Fruit fly (Drosophila melanogaster): ENCODE data around the gene stumps.

Gene stumps

dm6 chr3R:14631911-14632310 is 54.9 kb downstream of the stumps start (continued):
- TF ChIP-seq CG15336 (GFP tag; IDR thresholded peaks at IDR 0.05) (no peak), salr (GFP tag; optimal IDR thresholded peaks at IDR 0.05) (no peak), Hr4 (GFP tag; optimal IDR thresholded peaks at IDR 0.05) (peak; percentile 33), vri (GFP tag; optimal IDR thresholded peaks at IDR 0.05) (no peak), CG6854 (GFP tag; optimal IDR thresholded peaks at IDR 0.05) (no peak), CG7368 (GFP tag; optimal IDR thresholded peaks at IDR 0.05) (no peak), fkh (GFP tag; optimal IDR thresholded peaks at IDR 0.05) (no peak), CG6792 (GFP tag; optimal IDR thresholded peaks at IDR 0.05) (no peak), CG11762 (GFP tag; optimal IDR thresholded peaks at IDR 0.05; ENCODE audit: insufficient read depth) (no peak), spab (GFP tag; optimal IDR thresholded peaks at IDR 0.05) (no peak), CG1621 (tag; optimal IDR thresholded peaks at IDR 0.05) (no peak), CG3919 (GFP tag; optimal IDR thresholded peaks at IDR 0.05) (no peak)

- TF ChIP-seq CG7368 (GFP tag; optimal IDR thresholded peaks at IDR 0.05) (no peak), CG16779 (tag; optimal IDR thresholded peaks at IDR 0.05) (no peak), Gug (GFP tag; IDR thresholded peaks at IDR 0.05) (no peak), Hr39 (GFP tag; optimal IDR thresholded peaks at IDR 0.05) (no peak), acj6 (GFP tag; optimal IDR thresholded peaks at IDR 0.05) (no peak), CG11294 (GFP tag; IDR thresholded peaks at IDR 0.05) (no peak), Blimp-1 (GFP tag; optimal IDR thresholded peaks at IDR 0.05) (no peak), CG4318 (GFP tag; optimal IDR thresholded peaks at IDR 0.05) (no peak), fkh (GFP tag; optimal IDR thresholded peaks at IDR 0.05) (no peak), CG3919 (GFP tag; optimal IDR thresholded peaks at IDR 0.05) (no peak), CG32006 (GFP tag; optimal IDR thresholded peaks at IDR 0.05) (no peak), CG6792 (GFP tag; optimal IDR thresholded peaks at IDR 0.05) (no peak), Eip78C (GFP tag) (no peak), net (GFP tag; optimal IDR thresholded peaks at IDR 0.05) (no peak), CG8632 (GFP tag; optimal IDR thresholded peaks at IDR 0.05) (no peak), CG15336 (GFP tag; IDR thresholded peaks at IDR 0.05) (no peak), OdsH (GFP tag; optimal IDR thresholded peaks at IDR 0.05) (no peak), vri (GFP tag; optimal IDR thresholded peaks at IDR 0.05) (no peak), Eip75B (GFP tag; optimal IDR thresholded peaks at IDR 0.05) (no peak), CG6808 (GFP tag; optimal IDR thresholded peaks at IDR 0.05) (no peak)
Measured at dm6 chr3R:14642463-14642862, 65.4 kb downstream of the stumps start, which contains the start of gene CG7886. CG7886 (minus strand) TSS chr3R:14642563.

- TF ChIP-seq dsx (GFP tag; optimal IDR thresholded peaks at IDR 0.05; ENCODE audit: poor library complexity, severe bottlenecking): peak; percentile 64
- peak; percentile 98 for TF ChIP-seq Eip78C (GFP tag)
- TF ChIP-seq Hr39 (GFP tag; optimal IDR thresholded peaks at IDR 0.05): peak; percentile 81
- peak; percentile 77 for TF ChIP-seq acj6 (GFP tag; optimal IDR thresholded peaks at IDR 0.05)
- TF ChIP-seq Blimp-1 (GFP tag; optimal IDR thresholded peaks at IDR 0.05): peak; percentile 55
- TF ChIP-seq ss (GFP tag; optimal IDR thresholded peaks at IDR 0.05): peak in 1 of 2 experiments; percentile 23
- TF ChIP-seq CG8319 (GFP tag; optimal IDR thresholded peaks at IDR 0.05): peak; percentile 55
- peak; percentile 50 for TF ChIP-seq CG7368 (GFP tag; optimal IDR thresholded peaks at IDR 0.05)
- TF ChIP-seq CG32006 (GFP tag; optimal IDR thresholded peaks at IDR 0.05): peak; percentile 94
- TF ChIP-seq CG1621 (tag; optimal IDR thresholded peaks at IDR 0.05): peak; percentile 58
- peak; percentile 87 for TF ChIP-seq topi (GFP tag; optimal IDR thresholded peaks at IDR 0.05)
- TF ChIP-seq CG6808 (GFP tag; optimal IDR thresholded peaks at IDR 0.05): peak; percentile 25
- peak; percentile 71 for TF ChIP-seq CG10669 (GFP tag; optimal IDR thresholded peaks at IDR 0.05)
- peak; percentile 61 for TF ChIP-seq fkh (GFP tag; optimal IDR thresholded peaks at IDR 0.05)
- peak; percentile 87 for TF ChIP-seq lz (GFP tag; optimal IDR thresholded peaks at IDR 0.05)
- TF ChIP-seq CG4318 (GFP tag; optimal IDR thresholded peaks at IDR 0.05): no peak
- TF ChIP-seq Ets96B (tag; optimal IDR thresholded peaks at IDR 0.05): peak; percentile 70
- TF ChIP-seq Lpt (GFP tag; optimal IDR thresholded peaks at IDR 0.05): peak; percentile 72
- no peak for TF ChIP-seq Hr38 (GFP tag; optimal IDR thresholded peaks at IDR 0.05)
- TF ChIP-seq CG8119 (GFP tag; IDR thresholded peaks at IDR 0.05): peak; percentile 87
- peak; percentile 76 for TF ChIP-seq Gug (GFP tag; IDR thresholded peaks at IDR 0.05)
- TF ChIP-seq dac (GFP tag; optimal IDR thresholded peaks at IDR 0.05): peak; percentile 75
- peak; percentile 81 for TF ChIP-seq CG8632 (GFP tag; optimal IDR thresholded peaks at IDR 0.05)
- peak; percentile 49 for TF ChIP-seq CG11762 (GFP tag; optimal IDR thresholded peaks at IDR 0.05; ENCODE audit: insufficient read depth)
- TF ChIP-seq pdm3 (GFP tag; optimal IDR thresholded peaks at IDR 0.05): peak; percentile 82
- TF ChIP-seq Met (GFP tag; optimal IDR thresholded peaks at IDR 0.05): peak; percentile 92
- TF ChIP-seq OdsH (GFP tag; optimal IDR thresholded peaks at IDR 0.05): peak; percentile 86
- peak; percentile 55 for TF ChIP-seq fd59A (GFP tag; optimal IDR thresholded peaks at IDR 0.05)
- TF ChIP-seq eg (GFP tag; IDR thresholded peaks at IDR 0.05): peak; percentile 83
- TF ChIP-seq achi (GFP tag; optimal IDR thresholded peaks at IDR 0.05): peak; percentile 81
- peak; percentile 90 for TF ChIP-seq svp (GFP tag)
- peak; percentile 73 for TF ChIP-seq CG6854 (GFP tag; optimal IDR thresholded peaks at IDR 0.05)
Measured at dm6 chr3R:14649307-14650239, 72.6 kb downstream of the stumps start.

Data from whole organism, prepupa.